Worm (Caenorhabditis elegans) whole organism, young adult: ENCODE measurements around the gene C14A4.7.

Experiments used
- T07F8.4 ChIP-seq: sonication (generic microtip); optimal IDR thresholded peaks from 2 replicates; lab custom pipeline; 2016; ENCODE audit warnings: mild to moderate bottlenecking, missing genetic modification characterization, moderate library complexity, missing compliant biosample characterization
- aptf-3 ChIP-seq: fragments of 200-800 bp; sonication (Bioruptor generic); IDR thresholded peaks from 2 replicates; pipeline ENCODE4 v1.3.6; 2022; ENCODE audit warnings: missing genetic modification characterization, missing compliant biosample characterization
- attf-5 ChIP-seq: fragments of 200-800 bp; sonication (Bioruptor generic); optimal IDR thresholded peaks from 2 replicates; lab custom pipeline; 2018; ENCODE audit warnings: mild to moderate bottlenecking, missing genetic modification characterization, missing compliant biosample characterization
- cebp-1 ChIP-seq, 2 experiments: fragments of 200-800 bp in 1 of 2; sonication (Bioruptor generic) in 1 of 2; sonication (generic microtip) in 1 of 2; IDR thresholded peaks in 1 of 2; optimal IDR thresholded peaks in 1 of 2; 2 replicates each; pipeline versions ENCODE4 v1.3.6 to Lab custom; 2017 to 2022; ENCODE audit warnings: missing compliant biosample characterization in 2 of 2, missing genetic modification characterization in 2 of 2, mild to moderate bottlenecking in 1 of 2, missing genetic modification reagents in 1 of 2, moderate library complexity in 1 of 2
- lin-35 ChIP-seq, 3 experiments: fragments of 150-350 bp in 2 of 3; sonication (generic microtip) in 1 of 3; optimal IDR thresholded peaks; 2 replicates each; lab custom pipeline; 2014 to 2018; ENCODE audit warnings: missing biosample characterization in 3 of 3, missing genetic modification characterization in 3 of 3, missing genetic modification reagents in 3 of 3
- lsy-27 ChIP-seq: sonication (generic microtip); optimal IDR thresholded peaks from 2 replicates; lab custom pipeline; 2017; ENCODE audit warnings: missing genetic modification characterization, mild to moderate bottlenecking, missing compliant biosample characterization, antibody characterized with exemption, missing genotype, borderline replicate concordance; ENCODE audit not compliant: insufficient read depth
- nfyb-1 ChIP-seq: fragments of 200-800 bp; sonication (Bioruptor generic); IDR thresholded peaks from 2 replicates; pipeline ENCODE4 v1.3.6; 2022; ENCODE audit warnings: missing genetic modification reagents, missing genetic modification characterization, missing compliant biosample characterization
- pbrm-1 ChIP-seq: fragments of 200-800 bp; sonication (Bioruptor generic); IDR thresholded peaks from 2 replicates; pipeline ENCODE4 v1.3.6; 2022; ENCODE audit warnings: missing genetic modification reagents, missing genetic modification characterization, missing compliant biosample characterization
- pha-4 ChIP-seq: fragments of 150-350 bp; sonication (generic microtip); optimal IDR thresholded peaks from 2 replicates; lab custom pipeline; 2014; ENCODE audit warnings: missing biosample characterization, missing genetic modification reagents, missing genetic modification characterization
- tbx-9 ChIP-seq: sonication (generic microtip); optimal IDR thresholded peaks from 2 replicates; lab custom pipeline; 2016; ENCODE audit warnings: borderline replicate concordance, missing genetic modification characterization, inconsistent platforms, missing compliant biosample characterization
- unc-62 ChIP-seq: fragments of 150-350 bp; optimal IDR thresholded peaks from 2 replicates; lab custom pipeline; 2014; ENCODE audit warnings: missing biosample characterization, missing genetic modification reagents, missing genetic modification characterization
- zfh-2 ChIP-seq: fragments of 200-800 bp; sonication (Bioruptor generic); conservative IDR thresholded peaks from 2 replicates; pipeline ENCODE4 v1.3.6; 2022; ENCODE audit warnings: missing genetic modification reagents, missing genetic modification characterization, missing compliant biosample characterization
- ztf-18 ChIP-seq: sonication (generic microtip); optimal IDR thresholded peaks from 2 replicates; lab custom pipeline; 2016; ENCODE audit warnings: missing genotype, mild to moderate bottlenecking, missing genetic modification characterization, missing compliant biosample characterization

DNA sequence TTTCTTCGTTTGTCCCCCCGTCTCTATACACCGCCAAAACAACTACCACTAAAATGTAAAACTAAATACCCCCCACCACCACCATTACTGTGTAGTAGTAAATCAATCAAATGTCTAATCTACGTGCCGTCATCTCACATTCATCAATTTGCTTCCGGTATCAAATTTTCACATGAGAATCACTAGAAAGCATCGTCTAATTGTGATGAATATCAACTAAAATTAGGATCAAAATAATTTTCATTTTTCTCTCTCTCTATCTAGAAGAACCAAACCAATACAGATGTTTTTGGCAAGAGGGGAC is 49.6 kb downstream of the C14A4.7 start:
- no peak for TF ChIP-seq lsy-27 (tag; lab: Kevin White, UChicago)
- TF ChIP-seq T07F8.4 (tag; lab: Kevin White, UChicago): no peak
- no peak for TF ChIP-seq attf-5 (GFP tag; lab: Kevin White, UChicago)
- TF ChIP-seq tbx-9 (tag; lab: Kevin White, UChicago): no peak
- TF ChIP-seq ztf-18: no peak
- no peak for TF ChIP-seq cebp-1 (GFP tag; IDR thresholded peaks at IDR 0.05; lab: Robert Waterston, UW)
- no peak for TF ChIP-seq cebp-1 (tag; optimal IDR thresholded peaks at IDR 0.05; lab: Kevin White, UChicago)
- no peak for TF ChIP-seq pbrm-1 (GFP tag; lab: Robert Waterston, UW)
- no peak for TF ChIP-seq unc-62
- no peak for TF ChIP-seq aptf-3
- no peak for TF ChIP-seq zfh-2 (GFP tag; lab: Robert Waterston, UW)
- 0 out of 2 replicates have a peak, but pooled peaks have one; percentile 7 for TF ChIP-seq nfyb-1 (GFP tag; lab: Robert Waterston, UW)
- no peak for TF ChIP-seq lin-35 (GFP tag; optimal IDR thresholded peaks at IDR 0.05; lab: Kevin White, UChicago)
- peak; percentile 30 for TF ChIP-seq pha-4 (tag; lab: Kevin White, UChicago)
